Fruit fly (Drosophila melanogaster) whole organism, embryonic: ENCODE results near the gene Ser.

Experiments
- Ada2b ChIP-seq: fragments of 200-800 bp; sonication (Bioruptor generic); IDR thresholded peaks from 2 replicates; pipeline ENCODE4 v1.3.6; 2022; ENCODE audit warnings: missing biosample characterization, missing genetic modification characterization
- Adf1 ChIP-seq: fragments of 200-800 bp; sonication (Bioruptor generic); IDR thresholded peaks from 2 replicates; pipeline ENCODE4 v1.3.6; 2022; ENCODE audit warnings: missing biosample characterization, missing genetic modification characterization
- Bdp1 ChIP-seq: fragments of 200-800 bp; sonication (Bioruptor generic); optimal IDR thresholded peaks from 3 replicates; lab custom pipeline; 2016; ENCODE audit warnings: missing biosample characterization, missing genetic modification characterization
- Blimp-1 ChIP-seq: fragments of 200-800 bp; sonication (Bioruptor generic); optimal IDR thresholded peaks from 3 replicates; lab custom pipeline; 2018; ENCODE audit warnings: missing biosample characterization, missing genetic modification characterization, mild to moderate bottlenecking, moderate library complexity, missing genetic modification reagents
- CG11085 ChIP-seq: fragments of 200-800 bp; sonication (Bioruptor generic); IDR thresholded peaks from 2 replicates; pipeline ENCODE4 v1.3.6; 2022; ENCODE audit warnings: missing biosample characterization, missing genetic modification characterization
- CG11456 ChIP-seq: fragments of 200-800 bp; sonication (Bioruptor generic); IDR thresholded peaks from 3 replicates; pipeline ENCODE4 v1.3.6; 2022; ENCODE audit warnings: missing biosample characterization, missing genetic modification characterization
- CG11504 ChIP-seq: fragments of 200-800 bp; sonication (Bioruptor generic); optimal IDR thresholded peaks from 3 replicates; lab custom pipeline; 2019; ENCODE audit warnings: missing biosample characterization, mild to moderate bottlenecking, missing genetic modification characterization, moderate library complexity
- CG11695 ChIP-seq: fragments of 200-800 bp; sonication (Bioruptor generic); IDR thresholded peaks from 3 replicates; pipeline ENCODE4 v1.3.6; 2022; ENCODE audit warnings: missing biosample characterization, missing genetic modification characterization
- CG11696 ChIP-seq: fragments of 200-800 bp; sonication (Bioruptor generic); IDR thresholded peaks from 2 replicates; pipeline ENCODE4 v1.3.6; 2022; ENCODE audit warnings: missing biosample characterization, missing genetic modification characterization
- CG12104 ChIP-seq: fragments of 200-800 bp; sonication (Bioruptor generic); optimal IDR thresholded peaks from 3 replicates; lab custom pipeline; 2016; ENCODE audit warnings: missing biosample characterization, missing genetic modification characterization
- CG12744 ChIP-seq: fragments of 200-800 bp; sonication (Bioruptor generic); optimal IDR thresholded peaks from 2 replicates; lab custom pipeline; 2016; ENCODE audit warnings: missing biosample characterization, missing genetic modification characterization
- CG12769 ChIP-seq: fragments of 200-800 bp; sonication (Bioruptor generic); optimal IDR thresholded peaks from 2 replicates; lab custom pipeline; 2019; ENCODE audit warnings: missing biosample characterization, mild to moderate bottlenecking, missing genetic modification characterization, moderate library complexity
- CG14050 ChIP-seq: fragments of 200-800 bp; sonication (Bioruptor generic); IDR thresholded peaks from 3 replicates; pipeline ENCODE4 v1.3.6; 2022; ENCODE audit warnings: missing biosample characterization, missing genetic modification characterization
- CG15011 ChIP-seq: fragments of 200-800 bp; sonication (Bioruptor generic); optimal IDR thresholded peaks from 3 replicates; lab custom pipeline; 2018; ENCODE audit warnings: missing biosample characterization, mild to moderate bottlenecking, missing genetic modification characterization
- CG1603 ChIP-seq: fragments of 200-800 bp; sonication (Bioruptor generic); optimal IDR thresholded peaks from 2 replicates; lab custom pipeline; 2019; ENCODE audit warnings: missing biosample characterization, mild to moderate bottlenecking, missing genetic modification characterization, moderate library complexity
- CG17361 ChIP-seq: fragments of 200-800 bp; sonication (Bioruptor generic); IDR thresholded peaks from 3 replicates; pipeline ENCODE4 v1.3.6; 2022; ENCODE audit warnings: missing biosample characterization, missing genetic modification characterization
- CG34422 ChIP-seq: fragments of 200-800 bp; sonication (Bioruptor generic); IDR thresholded peaks from 3 replicates; pipeline ENCODE4 v1.3.6; 2022; ENCODE audit warnings: missing biosample characterization, missing genetic modification characterization
- CG3726 ChIP-seq: fragments of 200-800 bp; sonication (Bioruptor generic); IDR thresholded peaks from 3 replicates; pipeline ENCODE4, ENCODE4 v1.3.6; 2022; ENCODE audit warnings: missing biosample characterization, missing genetic modification characterization
- CG4404 ChIP-seq: fragments of 200-800 bp; sonication (Bioruptor generic); IDR thresholded peaks from 2 replicates; pipeline ENCODE4 v1.3.6; 2022; ENCODE audit warnings: missing biosample characterization, missing genetic modification characterization
- CG4730 ChIP-seq: fragments of 200-800 bp; sonication (Bioruptor generic); IDR thresholded peaks from 2 replicates; pipeline ENCODE4 v1.3.6; 2022; ENCODE audit warnings: missing biosample characterization, missing genetic modification characterization
- CG7357 ChIP-seq: fragments of 200-800 bp; sonication (Bioruptor generic); IDR thresholded peaks from 3 replicates; pipeline ENCODE4 v1.3.6; 2022; ENCODE audit warnings: missing biosample characterization, missing genetic modification characterization
- CG7372 ChIP-seq: fragments of 200-800 bp; sonication (Bioruptor generic); IDR thresholded peaks from 2 replicates; pipeline ENCODE4 v1.3.6; 2022; ENCODE audit warnings: missing biosample characterization, missing genetic modification characterization
- D ChIP-seq, 2 experiments: fragments of 200-800 bp in 1 of 2; fragments of >200 bp in 1 of 2; sonication (Bioruptor generic) in 1 of 2; optimal IDR thresholded peaks; 2 replicates in 1 of 2; 3 replicates in 1 of 2; lab custom pipeline; 2017; ENCODE audit warnings: mild to moderate bottlenecking in 1 of 2, missing biosample characterization in 1 of 2, missing genetic modification characterization in 1 of 2, missing genetic modification reagents in 1 of 2
- Dbx ChIP-seq: fragments of 200-800 bp; sonication (Bioruptor generic); IDR thresholded peaks from 3 replicates; pipeline ENCODE4 v1.3.6; 2022; ENCODE audit warnings: missing biosample characterization, missing genetic modification characterization
- Doc2 ChIP-seq: fragments of 200-800 bp; sonication (Bioruptor generic); IDR thresholded peaks from 2 replicates; pipeline ENCODE4 v1.3.6; 2022; ENCODE audit warnings: missing biosample characterization, missing genetic modification characterization
- Fer3 ChIP-seq: fragments of 200-800 bp; sonication (Bioruptor generic); optimal IDR thresholded peaks from 2 replicates; lab custom pipeline; 2018; ENCODE audit warnings: missing biosample characterization, mild to moderate bottlenecking, missing genetic modification characterization, moderate library complexity
- Gsc ChIP-seq: fragments of 200-800 bp; sonication (Bioruptor generic); IDR thresholded peaks from 2 replicates; pipeline ENCODE4 v1.3.6; 2022; ENCODE audit warnings: missing biosample characterization, missing genetic modification characterization
- HmgD ChIP-seq: fragments of 200-800 bp; sonication (Bioruptor generic); optimal IDR thresholded peaks from 3 replicates; lab custom pipeline; 2016; ENCODE audit warnings: missing biosample characterization, missing genetic modification characterization
- Lhr ChIP-seq: fragments of 200-800 bp; sonication (Bioruptor generic); optimal IDR thresholded peaks from 3 replicates; lab custom pipeline; 2017; ENCODE audit warnings: mild to moderate bottlenecking, missing biosample characterization, missing genetic modification reagents, missing genetic modification characterization
- NK7.1 ChIP-seq: fragments of 200-800 bp; sonication (Bioruptor generic); optimal IDR thresholded peaks from 3 replicates; lab custom pipeline; 2016; ENCODE audit warnings: missing biosample characterization, missing genetic modification characterization
- Oaz ChIP-seq: fragments of 200-800 bp; sonication (Bioruptor generic); IDR thresholded peaks from 2 replicates; pipeline ENCODE4 v1.3.6; 2022; ENCODE audit warnings: missing biosample characterization, missing genetic modification characterization
- Ptx1 ChIP-seq: fragments of 200-800 bp; sonication (Bioruptor generic); IDR thresholded peaks from 2 replicates; pipeline ENCODE4 v1.3.6; 2022; ENCODE audit warnings: missing biosample characterization, missing genetic modification characterization
- Sry-β ChIP-seq: fragments of 200-800 bp; sonication (Bioruptor generic); optimal IDR thresholded peaks from 2 replicates; lab custom pipeline; 2018; ENCODE audit warnings: missing biosample characterization, mild to moderate bottlenecking, missing genetic modification characterization, moderate library complexity
- Usf ChIP-seq: fragments of 200-800 bp; sonication (Bioruptor generic); optimal IDR thresholded peaks from 2 replicates; lab custom pipeline; 2017; ENCODE audit warnings: missing genotype, missing biosample characterization, missing genetic modification characterization
- abd-A ChIP-seq: fragments of 200-800 bp; sonication (Bioruptor generic); optimal IDR thresholded peaks from 3 replicates; lab custom pipeline; 2019; ENCODE audit warnings: missing biosample characterization, mild to moderate bottlenecking, missing genetic modification characterization, moderate library complexity
- ap ChIP-seq: fragments of 200-800 bp; sonication (Bioruptor generic); IDR thresholded peaks from 2 replicates; pipeline ENCODE4 v1.3.6; 2022; ENCODE audit warnings: missing biosample characterization, missing genetic modification characterization
- ara ChIP-seq: fragments of 200-800 bp; sonication (Bioruptor generic); IDR thresholded peaks from 2 replicates; pipeline ENCODE4 v1.3.6; 2022; ENCODE audit warnings: missing biosample characterization, missing genetic modification characterization
- croc ChIP-seq: fragments of 200-800 bp; sonication (Bioruptor generic); conservative IDR thresholded peaks from 3 replicates; pipeline ENCODE4 v1.3.6; 2022; ENCODE audit warnings: missing biosample characterization, missing genetic modification characterization
- dmrt11E ChIP-seq: fragments of 200-800 bp; sonication (Bioruptor generic); optimal IDR thresholded peaks from 3 replicates; lab custom pipeline; 2018; ENCODE audit warnings: missing biosample characterization, mild to moderate bottlenecking, missing genetic modification characterization, moderate library complexity
- eyg ChIP-seq: fragments of 200-800 bp; sonication (Bioruptor generic); optimal IDR thresholded peaks from 3 replicates; lab custom pipeline; 2016; ENCODE audit warnings: missing biosample characterization, missing genetic modification characterization
- gcm ChIP-seq: fragments of 200-800 bp; sonication (Bioruptor generic); optimal IDR thresholded peaks from 2 replicates; lab custom pipeline; 2019; ENCODE audit warnings: missing biosample characterization, mild to moderate bottlenecking, missing genetic modification characterization, moderate library complexity
- gcm2 ChIP-seq: fragments of 200-800 bp; sonication (Bioruptor generic); optimal IDR thresholded peaks from 2 replicates; lab custom pipeline; 2016; ENCODE audit warnings: missing biosample characterization, missing genetic modification characterization
- jumu ChIP-seq: fragments of 200-800 bp; sonication (Bioruptor generic); optimal IDR thresholded peaks from 3 replicates; lab custom pipeline; 2016; ENCODE audit warnings: missing biosample characterization, missing genetic modification characterization
- kah ChIP-seq: fragments of 200-800 bp; sonication (Bioruptor generic); optimal IDR thresholded peaks from 2 replicates; lab custom pipeline; 2018; ENCODE audit warnings: missing biosample characterization, mild to moderate bottlenecking, missing genetic modification characterization
- lbe ChIP-seq: fragments of 200-800 bp; sonication (Bioruptor generic); optimal IDR thresholded peaks from 2 replicates; lab custom pipeline; 2016; ENCODE audit warnings: missing biosample characterization, mild to moderate bottlenecking, missing genetic modification characterization
- mam ChIP-seq: fragments of 200-800 bp; sonication (Bioruptor generic); optimal IDR thresholded peaks from 3 replicates; lab custom pipeline; 2016; ENCODE audit warnings: missing biosample characterization, missing genetic modification characterization
- otp ChIP-seq: fragments of 200-800 bp; sonication (Bioruptor generic); IDR thresholded peaks from 3 replicates; pipeline ENCODE4, ENCODE4 v1.3.6; 2022; ENCODE audit warnings: missing biosample characterization, missing genetic modification characterization
- pan ChIP-seq, 4 experiments: fragments of >200 bp in 3 of 4; fragments of 200-800 bp in 1 of 4; sonication (Bioruptor generic) in 1 of 4; optimal IDR thresholded peaks in 3 of 4; IDR thresholded peaks in 1 of 4; 2 replicates each; pipeline versions ENCODE4 v1.3.6 to Lab custom; 2017 to 2022; ENCODE audit warnings: missing biosample characterization in 2 of 4, missing genetic modification characterization in 2 of 4, mixed read lengths in 1 of 4
- sob ChIP-seq: fragments of 200-800 bp; sonication (Bioruptor generic); IDR thresholded peaks from 2 replicates; pipeline ENCODE4 v1.3.6; 2022; ENCODE audit warnings: missing biosample characterization, missing genetic modification characterization
- trem ChIP-seq: fragments of 200-800 bp; optimal IDR thresholded peaks from 3 replicates; lab custom pipeline; 2019; ENCODE audit warnings: missing biosample characterization, mild to moderate bottlenecking, missing genetic modification characterization, moderate library complexity

The Ser gene

dm6 chr3R:27204694-27205414, 10.8 kb upstream of the Ser start (continued):
- TF ChIP-seq CG4730 (no peak), gcm (GFP tag; lab: Kevin White, UChicago) (no peak), CG11696 (GFP tag; lab: Robert Waterston, UW) (no peak), ara (GFP tag; lab: Robert Waterston, UW) (peak; percentile 58), kah (no peak), lbe (GFP tag; lab: Kevin White, UChicago) (peak; percentile 3), Dbx (no peak), CG12769 (no peak), CG11085 (GFP tag; lab: Robert Waterston, UW) (no peak), abd-A (peak; percentile 74), Ptx1 (GFP tag; lab: Robert Waterston, UW) (0 out of 2 replicates have a peak, but pooled peaks have one; percentile 13), croc (GFP tag; lab: Robert Waterston, UW) (0 out of 3 replicates have a peak, but pooled peaks have one; percentile 17), jumu (GFP tag; lab: Kevin White, UChicago) (no peak), Blimp-1 (GFP tag; lab: Kevin White, UChicago) (peak; percentile 43), CG11695 (GFP tag; lab: Robert Waterston, UW) (0 out of 3 replicates have a peak, but pooled peaks have one; percentile 27), ap (GFP tag; lab: Robert Waterston, UW) (no peak), NK7.1 (no peak), Bdp1 (GFP tag; lab: Kevin White, UChicago) (no peak), CG3726 (GFP tag; lab: Robert Waterston, UW) (no peak), Gsc (GFP tag; lab: Robert Waterston, UW) (no peak), otp (GFP tag; lab: Robert Waterston, UW) (no peak), CG12104 (GFP tag; lab: Kevin White, UChicago) (no peak), Usf (GFP tag; lab: Kevin White, UChicago) (peak; percentile 21), Ada2b (GFP tag; lab: Robert Waterston, UW) (no peak), D (optimal IDR thresholded peaks at IDR 0.05; lab: Kevin White, UChicago) (no peak), D (GFP tag; optimal IDR thresholded peaks at IDR 0.05; lab: Kevin White, UChicago) (peak; percentile 35), sob (no peak; the same call in 1 of the 2 replicates), Lhr (GFP tag; lab: Kevin White, UChicago) (no peak), CG7357 (GFP tag; lab: Robert Waterston, UW) (0 out of 3 replicates have a peak, but pooled peaks have one; percentile 27), HmgD (GFP tag; lab: Kevin White, UChicago) (no peak), Doc2 (GFP tag; lab: Robert Waterston, UW) (no peak), CG14050 (GFP tag; lab: Robert Waterston, UW) (no peak), dmrt11E (tag; lab: Kevin White, UChicago) (peak; percentile 61), eyg (GFP tag; lab: Kevin White, UChicago) (no peak), CG34422 (GFP tag; lab: Robert Waterston, UW) (no peak), mam (GFP tag; lab: Kevin White, UChicago) (no peak), CG17361 (0 out of 3 replicates have a peak, but pooled peaks have one; percentile 19), Sry-β (no peak), Fer3 (tag; lab: Kevin White, UChicago) (no peak), trem (tag; lab: Kevin White, UChicago) (peak; percentile 31), CG11456 (no peak), Oaz (GFP tag; lab: Robert Waterston, UW) (no peak), CG7372 (no peak), pan (optimal IDR thresholded peaks at IDR 0.05; lab: Kevin White, UChicago) (no peak), pan (GFP tag; optimal IDR thresholded peaks at IDR 0.05 in 1 of 2, IDR thresholded peaks at IDR 0.05 in 1 of 2) (no peak), CG12744 (GFP tag; lab: Kevin White, UChicago) (no peak), CG4404 (GFP tag; lab: Robert Waterston, UW) (no peak), CG11504 (tag; lab: Kevin White, UChicago) (peak; percentile 50), Adf1 (GFP tag; lab: Robert Waterston, UW) (no peak), gcm2 (GFP tag; lab: Kevin White, UChicago) (no peak), CG15011 (GFP tag; lab: Kevin White, UChicago) (no peak), CG1603 (tag; lab: Kevin White, UChicago) (no peak)
